Worm (Caenorhabditis elegans): ENCODE measurements around the gene sru-13.

Gene sru-13

DNA sequence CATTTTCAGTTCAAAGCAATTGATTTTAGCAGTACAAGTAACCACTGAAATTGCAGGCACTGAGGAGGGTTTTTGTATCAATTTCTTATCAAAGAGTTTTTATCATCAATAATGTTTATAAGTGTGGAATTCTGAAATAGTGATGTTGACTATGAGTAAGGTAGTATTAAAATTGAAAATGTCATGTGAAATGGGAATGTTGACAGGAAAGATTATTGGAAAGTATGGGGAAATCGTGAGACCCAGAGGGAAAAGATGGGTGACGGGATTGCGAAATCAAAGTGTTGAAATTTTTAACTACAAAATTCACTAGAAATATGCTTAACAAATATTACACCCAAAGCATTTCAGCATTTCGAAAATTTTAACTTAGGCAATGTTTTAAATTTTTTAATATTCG, 4.8 kb upstream of the sru-13 start, which contains the start of gene F53B2.8:
Gene F53B2.8, minus strand, starts transcription at position 180 of the 400 bp plus-strand sequence.
- no peak for TF ChIP-seq T26A8.4 (GFP tag; IDR thresholded peaks at IDR 0.05)
- no peak for TF ChIP-seq tag-97 (GFP tag; IDR thresholded peaks at IDR 0.05)
- no peak for TF ChIP-seq mdt-29 (GFP tag; IDR thresholded peaks at IDR 0.05)
- no peak for TF ChIP-seq lin-39 (tag; optimal IDR thresholded peaks at IDR 0.05)
- no peak for TF ChIP-seq ceh-82 (tag; optimal IDR thresholded peaks at IDR 0.05)
- TF ChIP-seq zag-1 (tag; optimal IDR thresholded peaks at IDR 0.05), result no peak
- no peak for TF ChIP-seq spr-3 (GFP tag; optimal IDR thresholded peaks at IDR 0.05)
- TF ChIP-seq zip-11 (GFP tag; IDR thresholded peaks at IDR 0.05), result no peak
- TF ChIP-seq dpl-1 (GFP tag; optimal IDR thresholded peaks at IDR 0.05), result peak; percentile 15
- peak; percentile 50 for TF ChIP-seq T20F7.1 (GFP tag; optimal IDR thresholded peaks at IDR 0.05)
- no peak for TF ChIP-seq ceh-44 (GFP tag; IDR thresholded peaks at IDR 0.05)
- no peak for TF ChIP-seq nhr-76 (tag; optimal IDR thresholded peaks at IDR 0.05)
- TF ChIP-seq unc-62 (GFP tag; optimal IDR thresholded peaks at IDR 0.05 in 1 of 2), result peak in 1 of 2 experiments; percentile 26
- no peak for TF ChIP-seq unc-62 (tag; optimal IDR thresholded peaks at IDR 0.05)
- peak; percentile 88 for TF ChIP-seq pqm-1 (tag; optimal IDR thresholded peaks at IDR 0.05)
- peak; percentile 10 for TF ChIP-seq mxl-3 (GFP tag; optimal IDR thresholded peaks at IDR 0.05)
- peak; percentile 99 for TF ChIP-seq nhr-28 (tag; optimal IDR thresholded peaks at IDR 0.05)
- no peak for TF ChIP-seq saeg-2 (GFP tag; IDR thresholded peaks at IDR 0.05)
- TF ChIP-seq D1046.2 (GFP tag; IDR thresholded peaks at IDR 0.05), result no peak
- no peak for TF ChIP-seq daf-12 (tag; optimal IDR thresholded peaks at IDR 0.05)
- no peak for TF ChIP-seq lin-15B (tag; optimal IDR thresholded peaks at IDR 0.05)
- no peak for TF ChIP-seq hif-1 (tag; optimal IDR thresholded peaks at IDR 0.05)
- no peak for TF ChIP-seq lin-29 (GFP tag; IDR thresholded peaks at IDR 0.05)
- no peak for TF ChIP-seq mxl-2 (GFP tag; conservative IDR thresholded peaks at IDR 0.05)
- no peak for TF ChIP-seq madf-9 (GFP tag; conservative IDR thresholded peaks at IDR 0.05)
- no peak for TF ChIP-seq zfp-2 (tag; optimal IDR thresholded peaks at IDR 0.05)
- no peak for TF ChIP-seq unc-39 (tag; optimal IDR thresholded peaks at IDR 0.05)
- no peak for TF ChIP-seq ceh-62 (tag; optimal IDR thresholded peaks at IDR 0.05)
- TF ChIP-seq lin-1 (GFP tag; IDR thresholded peaks at IDR 0.05), result peak; percentile 48; the same call in 1 of the 2 replicates
- TF ChIP-seq dmd-9 (GFP tag; IDR thresholded peaks at IDR 0.05), result no peak
- no peak for TF ChIP-seq zip-2 (tag; optimal IDR thresholded peaks at IDR 0.05)
- TF ChIP-seq Y5F2A.4 (GFP tag; optimal IDR thresholded peaks at IDR 0.05), result no peak
- no peak for TF ChIP-seq Y48G9A.11 (GFP tag; IDR thresholded peaks at IDR 0.05)
- TF ChIP-seq F26F4.8 (GFP tag; conservative IDR thresholded peaks at IDR 0.05), result no peak
- no peak for TF ChIP-seq ZK337.2 (GFP tag; IDR thresholded peaks at IDR 0.05)
- TF ChIP-seq sdz-12 (GFP tag; optimal IDR thresholded peaks at IDR 0.05), result no peak
- TF ChIP-seq dve-1 (tag; optimal IDR thresholded peaks at IDR 0.05; ENCODE audit: insufficient read depth), result peak; percentile 73
- no peak for TF ChIP-seq gei-8 (GFP tag; optimal IDR thresholded peaks at IDR 0.05)
- no peak for TF ChIP-seq unc-130 (GFP tag; optimal IDR thresholded peaks at IDR 0.05)
- TF ChIP-seq daf-19 (GFP tag; conservative IDR thresholded peaks at IDR 0.05), result no peak
- TF ChIP-seq cey-2 (tag; optimal IDR thresholded peaks at IDR 0.05; ENCODE audit: borderline replicate concordance, insufficient read depth), result no peak
- no peak for TF ChIP-seq ZK546.5 (tag; optimal IDR thresholded peaks at IDR 0.05)
- no peak for TF ChIP-seq ztf-11 (tag; optimal IDR thresholded peaks at IDR 0.05)
- no peak for TF ChIP-seq vab-7 (GFP tag; IDR thresholded peaks at IDR 0.05)
- peak; percentile 67 for TF ChIP-seq hlh-30 (tag; optimal IDR thresholded peaks at IDR 0.05; ENCODE audit: insufficient read depth)
- no peak for TF ChIP-seq spr-1 (tag; optimal IDR thresholded peaks at IDR 0.05)
- TF ChIP-seq snpc-1.2 (GFP tag; IDR thresholded peaks at IDR 0.05), result no peak
- no peak for TF ChIP-seq jun-1 (tag; optimal IDR thresholded peaks at IDR 0.05)
- no peak for TF ChIP-seq dmd-8 (GFP tag; IDR thresholded peaks at IDR 0.05)
- no peak for TF ChIP-seq daf-8 (GFP tag; IDR thresholded peaks at IDR 0.05)
- peak; percentile 75 for TF ChIP-seq hlh-11 (tag; optimal IDR thresholded peaks at IDR 0.05)
- no peak for TF ChIP-seq madf-5 (GFP tag; IDR thresholded peaks at IDR 0.05)
- no peak for TF ChIP-seq ceh-28 (tag; optimal IDR thresholded peaks at IDR 0.05)
